Worm (Caenorhabditis elegans) whole organism, L1 larva: ENCODE data around the gene aakb-2.

Experiments used
- C16A3.4 ChIP-seq: fragments of 150-350 bp; optimal IDR thresholded peaks from 2 replicates; lab custom pipeline; 2014; ENCODE audit warnings: missing biosample characterization, missing genetic modification characterization
- C34B4.2 ChIP-seq: sonication (generic microtip); optimal IDR thresholded peaks from 2 replicates; lab custom pipeline; 2017; ENCODE audit warnings: mild to moderate bottlenecking, missing genetic modification characterization, missing compliant biosample characterization
- F16B12.6 ChIP-seq: fragments of 150-350 bp; optimal IDR thresholded peaks from 2 replicates; lab custom pipeline; 2014; ENCODE audit warnings: missing biosample characterization, missing genetic modification characterization
- aly-2 ChIP-seq: fragments of 150-350 bp; optimal IDR thresholded peaks from 2 replicates; lab custom pipeline; 2014; ENCODE audit warnings: missing biosample characterization, missing genetic modification characterization
- blmp-1 ChIP-seq: fragments of 150-350 bp; optimal IDR thresholded peaks from 2 replicates; lab custom pipeline; 2014; ENCODE audit warnings: missing biosample characterization, missing genetic modification characterization
- ceh-82 ChIP-seq, 3 experiments: fragments of 150-350 bp in 1 of 3; sonication (generic microtip) in 2 of 3; optimal IDR thresholded peaks; 2 replicates each; lab custom pipeline; 2014 to 2017; ENCODE audit warnings: missing biosample characterization in 3 of 3, missing genetic modification characterization in 3 of 3
- ceh-90 ChIP-seq: sonication (generic microtip); optimal IDR thresholded peaks from 2 replicates; lab custom pipeline; 2016; ENCODE audit warnings: missing genetic modification characterization, missing compliant biosample characterization
- ces-1 ChIP-seq: fragments of 150-350 bp; optimal IDR thresholded peaks from 2 replicates; lab custom pipeline; 2014; ENCODE audit warnings: missing biosample characterization, missing genetic modification reagents, missing genetic modification characterization
- dpl-1 ChIP-seq, 3 experiments: fragments of 150-350 bp in 2 of 3; sonication (generic microtip) in 1 of 3; optimal IDR thresholded peaks; 2 replicates each; lab custom pipeline; 2014 to 2017; ENCODE audit warnings: missing biosample characterization in 3 of 3, missing genetic modification characterization in 3 of 3, missing genetic modification reagents in 3 of 3
- efl-1 ChIP-seq, 4 experiments: fragments of 150-350 bp; optimal IDR thresholded peaks in 3 of 4; peaks in 1 of 4; 1 replicate in 1 of 4; 2 replicates in 3 of 4; lab custom pipeline; 2014; ENCODE audit warnings: missing biosample characterization in 2 of 4, missing genetic modification characterization in 2 of 4, missing genetic modification reagents in 2 of 4
- elt-2 ChIP-seq: sonication (generic microtip); optimal IDR thresholded peaks from 2 replicates; lab custom pipeline; 2016; ENCODE audit warnings: missing genetic modification characterization, mild to moderate bottlenecking, inconsistent platforms, missing compliant biosample characterization, missing genetic modification reagents
- elt-3 ChIP-seq, 6 experiments: fragments of 150-350 bp in 1 of 6; sonication (generic microtip); optimal IDR thresholded peaks; 2 replicates each; lab custom pipeline; 2017 to 2018; ENCODE audit warnings: missing biosample characterization in 6 of 6, missing genetic modification characterization in 6 of 6, inconsistent platforms in 1 of 6
- fkh-10 ChIP-seq: sonication (generic microtip); optimal IDR thresholded peaks from 2 replicates; lab custom pipeline; 2017; ENCODE audit warnings: missing biosample characterization, missing genetic modification reagents, missing genetic modification characterization
- fos-1 ChIP-seq: fragments of 150-350 bp; optimal IDR thresholded peaks from 2 replicates; lab custom pipeline; 2014; ENCODE audit warnings: missing biosample characterization, missing genetic modification characterization
- grh-1 ChIP-seq: fragments of 200-800 bp; sonication (Bioruptor generic); IDR thresholded peaks from 2 replicates; pipeline ENCODE4 v1.3.6; 2022; ENCODE audit warnings: missing genetic modification reagents, missing genetic modification characterization, missing compliant biosample characterization
- hpl-2 ChIP-seq: fragments of 150-350 bp; optimal IDR thresholded peaks from 2 replicates; lab custom pipeline; 2014; ENCODE audit warnings: missing biosample characterization, missing genetic modification reagents, missing genetic modification characterization
- jun-1 ChIP-seq: fragments of 150-350 bp; optimal IDR thresholded peaks from 2 replicates; lab custom pipeline; 2014; ENCODE audit warnings: missing biosample characterization, missing genetic modification reagents, missing genetic modification characterization
- lin-13 ChIP-seq: fragments of 150-350 bp; optimal IDR thresholded peaks from 2 replicates; lab custom pipeline; 2014; ENCODE audit warnings: missing biosample characterization, missing genetic modification reagents, missing genetic modification characterization
- lin-14 ChIP-seq: fragments of 200-800 bp; sonication (Bioruptor generic); optimal IDR thresholded peaks from 2 replicates; lab custom pipeline; 2018; ENCODE audit warnings: mild to moderate bottlenecking, missing genetic modification characterization, moderate library complexity, missing compliant biosample characterization
- lin-35 ChIP-seq, 2 experiments: fragments of 150-350 bp; optimal IDR thresholded peaks; 2 replicates each; lab custom pipeline; 2014; ENCODE audit warnings: missing biosample characterization in 2 of 2, missing genetic modification characterization in 2 of 2, missing genetic modification reagents in 2 of 2
- lin-39 ChIP-seq: fragments of 150-350 bp; optimal IDR thresholded peaks from 2 replicates; lab custom pipeline; 2014; ENCODE audit warnings: missing biosample characterization, missing genetic modification reagents, missing genetic modification characterization
- lir-3 ChIP-seq: sonication (generic microtip); optimal IDR thresholded peaks from 2 replicates; lab custom pipeline; 2016; ENCODE audit warnings: mild to moderate bottlenecking, missing genetic modification characterization, moderate library complexity, missing compliant biosample characterization; ENCODE audit not compliant: poor library complexity
- mab-9 ChIP-seq: fragments of 200-800 bp; sonication (Bioruptor generic); IDR thresholded peaks from 2 replicates; pipeline ENCODE4 v1.3.6; 2022; ENCODE audit warnings: missing genetic modification reagents, missing genetic modification characterization, missing compliant biosample characterization
- mdl-1 ChIP-seq, 2 experiments: fragments of 150-350 bp; optimal IDR thresholded peaks; 2 replicates each; lab custom pipeline; 2014 to 2017; ENCODE audit warnings: missing biosample characterization in 2 of 2, missing genetic modification characterization in 2 of 2, inconsistent platforms in 1 of 2
- mep-1 ChIP-seq: fragments of 150-350 bp; optimal IDR thresholded peaks from 2 replicates; lab custom pipeline; 2014; ENCODE audit warnings: missing biosample characterization, missing genetic modification characterization
- nhr-19 ChIP-seq: fragments of 200-800 bp; sonication (Bioruptor generic); conservative IDR thresholded peaks from 2 replicates; pipeline ENCODE4 v1.3.6; 2022; ENCODE audit warnings: missing genetic modification characterization, missing compliant biosample characterization
- nhr-20 ChIP-seq: sonication (generic microtip); optimal IDR thresholded peaks from 2 replicates; lab custom pipeline; 2016; ENCODE audit warnings: mild to moderate bottlenecking, missing genetic modification characterization, missing compliant biosample characterization
- nhr-237 ChIP-seq: fragments of 150-350 bp; optimal IDR thresholded peaks from 2 replicates; lab custom pipeline; 2014; ENCODE audit warnings: missing biosample characterization, missing genetic modification characterization
- nhr-77 ChIP-seq: fragments of 150-350 bp; optimal IDR thresholded peaks from 2 replicates; lab custom pipeline; 2014; ENCODE audit warnings: missing biosample characterization, missing genetic modification characterization
- nhr-85 ChIP-seq: sonication (generic microtip); peaks from one replicate; lab custom pipeline; 2016; ENCODE audit warnings: missing genetic modification characterization, inconsistent platforms, missing compliant biosample characterization
- nhr-90 ChIP-seq: sonication (generic microtip); optimal IDR thresholded peaks from 2 replicates; lab custom pipeline; 2016; ENCODE audit warnings: mild to moderate bottlenecking, missing genetic modification characterization, missing compliant biosample characterization; ENCODE audit not compliant: poor library complexity
- pag-3 ChIP-seq: sonication (generic microtip); optimal IDR thresholded peaks from 2 replicates; lab custom pipeline; 2017; ENCODE audit warnings: missing genetic modification characterization, mild to moderate bottlenecking, missing compliant biosample characterization, antibody characterized with exemption, borderline replicate concordance; ENCODE audit not compliant: insufficient read depth
- pax-3 ChIP-seq: fragments of 200-800 bp; sonication (Bioruptor generic); optimal IDR thresholded peaks from 2 replicates; lab custom pipeline; 2018; ENCODE audit warnings: mild to moderate bottlenecking, missing genetic modification characterization, moderate library complexity, missing compliant biosample characterization
- pqm-1 ChIP-seq: sonication (generic microtip); optimal IDR thresholded peaks from 3 replicates; lab custom pipeline; 2017; ENCODE audit warnings: missing biosample characterization, missing genetic modification characterization
- skn-1 ChIP-seq: fragments of 150-350 bp; optimal IDR thresholded peaks from 2 replicates; lab custom pipeline; 2014; ENCODE audit warnings: missing biosample characterization, missing genetic modification characterization
- snpc-4 ChIP-seq: fragments of 150-350 bp; optimal IDR thresholded peaks from 2 replicates; lab custom pipeline; 2014; ENCODE audit warnings: missing biosample characterization, missing genetic modification characterization
- snu-23 ChIP-seq: sonication (generic microtip); optimal IDR thresholded peaks from 2 replicates; lab custom pipeline; 2016; ENCODE audit warnings: missing genetic modification characterization, missing compliant biosample characterization
- sox-4 ChIP-seq: sonication (generic microtip); optimal IDR thresholded peaks from 2 replicates; lab custom pipeline; 2016; ENCODE audit warnings: missing genetic modification characterization, missing compliant biosample characterization
- sup-37 ChIP-seq: fragments of 200-800 bp; sonication (Bioruptor generic); optimal IDR thresholded peaks from 2 replicates; lab custom pipeline; 2018; ENCODE audit warnings: mild to moderate bottlenecking, missing genetic modification characterization, missing compliant biosample characterization
- swsn-7 ChIP-seq: sonication (generic microtip); optimal IDR thresholded peaks from 2 replicates; lab custom pipeline; 2016; ENCODE audit warnings: missing genetic modification characterization, missing compliant biosample characterization
- tbx-2 ChIP-seq: sonication (generic microtip); optimal IDR thresholded peaks from 2 replicates; lab custom pipeline; 2016; ENCODE audit warnings: missing genetic modification characterization, missing compliant biosample characterization
- unc-130 ChIP-seq: fragments of 150-350 bp; optimal IDR thresholded peaks from 2 replicates; lab custom pipeline; 2017; ENCODE audit warnings: missing biosample characterization, missing genetic modification characterization, inconsistent platforms
- unc-30 ChIP-seq: sonication (generic microtip); optimal IDR thresholded peaks from 2 replicates; lab custom pipeline; 2017; ENCODE audit warnings: missing biosample characterization, missing genetic modification characterization
- unc-62 ChIP-seq: fragments of 150-350 bp; optimal IDR thresholded peaks from 2 replicates; lab custom pipeline; 2014; ENCODE audit warnings: missing biosample characterization, missing genetic modification reagents, missing genetic modification characterization
- xbp-1 ChIP-seq: sonication (generic microtip); optimal IDR thresholded peaks from 2 replicates; lab custom pipeline; 2016; ENCODE audit warnings: missing genetic modification characterization, missing compliant biosample characterization
- ztf-4 ChIP-seq: fragments of 150-350 bp; optimal IDR thresholded peaks from 2 replicates; lab custom pipeline; 2014; ENCODE audit warnings: missing biosample characterization, missing genetic modification characterization

aakb-2 gene

DNA sequence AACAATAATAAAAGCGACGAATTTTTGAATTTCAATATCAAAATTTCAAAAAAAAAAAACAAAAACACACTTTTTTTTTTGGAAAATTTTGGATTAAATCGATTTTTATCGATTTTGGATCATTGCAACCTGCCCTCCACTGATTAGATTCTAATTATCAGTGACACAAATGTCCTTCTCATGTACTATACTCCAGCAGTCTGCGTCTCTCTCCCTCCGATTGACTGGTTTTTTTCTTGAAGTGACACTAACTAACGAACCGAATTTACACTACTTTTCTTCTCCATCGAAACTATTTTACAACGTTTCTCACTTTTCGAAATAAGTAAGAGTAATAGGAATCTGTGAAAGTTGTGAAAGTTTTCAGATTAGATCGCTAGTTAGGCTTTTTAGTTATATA is 3.8 kb downstream of the aakb-2 start:
- peak; percentile 21 for TF ChIP-seq lin-14 (GFP tag; lab: Kevin White, UChicago)
- peak; percentile 67 for TF ChIP-seq nhr-85 (tag; lab: Kevin White, UChicago)
- TF ChIP-seq mep-1 (tag; lab: Kevin White, UChicago), result peak; percentile 6
- no peak for TF ChIP-seq nhr-237 (tag; lab: Kevin White, UChicago)
- peak; percentile 13 for TF ChIP-seq nhr-90
- peak in 4 of 6 experiments; percentile 29 to 77 (median 54) for TF ChIP-seq elt-3 (tag; optimal IDR thresholded peaks at IDR 0.05; lab: Kevin White, UChicago)
- TF ChIP-seq F16B12.6 (tag; lab: Kevin White, UChicago), result no peak
- no peak for TF ChIP-seq aly-2 (tag; lab: Kevin White, UChicago)
- no peak for TF ChIP-seq pqm-1 (tag; lab: Kevin White, UChicago)
- TF ChIP-seq ceh-90, result no peak
- TF ChIP-seq snu-23, result peak; percentile 11
- peak; percentile 63 for TF ChIP-seq blmp-1 (tag; lab: Kevin White, UChicago)
- peak in 1 of 2 experiments; percentile 16 for TF ChIP-seq lin-35 (GFP tag; optimal IDR thresholded peaks at IDR 0.05; lab: Kevin White, UChicago)

DNA sequence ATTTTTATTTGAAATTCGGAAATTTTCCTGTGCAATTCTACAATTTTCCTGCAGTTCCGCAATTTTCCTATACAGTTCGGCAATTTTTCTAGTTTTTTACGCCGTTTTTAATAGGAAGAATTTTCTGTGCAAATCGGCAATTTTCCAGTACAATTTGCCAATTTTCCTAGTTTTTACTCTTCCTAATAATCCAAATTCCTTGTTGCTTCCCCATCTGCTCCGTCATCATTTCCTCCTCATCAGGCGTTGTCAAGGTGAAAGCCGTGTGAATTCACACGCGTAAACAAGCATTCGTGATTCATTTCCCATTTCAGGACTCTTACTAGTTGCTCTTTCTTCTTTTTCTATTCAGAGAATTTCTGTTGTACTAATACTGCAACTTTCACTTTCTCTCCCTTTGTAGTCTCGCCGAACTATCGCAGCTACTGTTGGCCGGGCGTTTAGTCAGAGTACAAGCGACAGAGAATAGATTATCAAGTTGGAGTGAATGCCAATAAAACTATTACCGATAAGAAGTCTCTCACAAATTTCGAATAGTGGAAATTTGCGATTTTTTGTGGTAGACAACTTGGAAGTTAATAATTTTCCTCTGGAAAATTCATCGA is 4.7 kb downstream of the aakb-2 start:
- peak; percentile 91 for TF ChIP-seq blmp-1 (tag; lab: Kevin White, UChicago)
- TF ChIP-seq sox-4 (tag; lab: Kevin White, UChicago), result no peak
- no peak for TF ChIP-seq unc-62 (GFP tag; lab: Kevin White, UChicago)
- TF ChIP-seq hpl-2, result no peak
- peak; percentile 60 for TF ChIP-seq nhr-85 (tag; lab: Kevin White, UChicago)

- TF ChIP-seq mep-1 (tag; lab: Kevin White, UChicago), result peak; percentile 76
- TF ChIP-seq ceh-82 (tag; optimal IDR thresholded peaks at IDR 0.05; lab: Kevin White, UChicago), result peak in 2 of 3 experiments; percentile 1 to 39
- peak; percentile 49 for TF ChIP-seq ztf-4 (tag; lab: Kevin White, UChicago)
- TF ChIP-seq C16A3.4 (tag; lab: Kevin White, UChicago), result peak; percentile 80
- TF ChIP-seq pax-3 (tag; lab: Kevin White, UChicago), result no peak
- peak; percentile 57 for TF ChIP-seq jun-1 (tag; lab: Kevin White, UChicago)
- TF ChIP-seq tbx-2 (tag; lab: Kevin White, UChicago), result peak; percentile 60
- peak; percentile 8 for TF ChIP-seq snpc-4 (tag; lab: Kevin White, UChicago)
- peak; percentile 89 for TF ChIP-seq blmp-1 (tag; lab: Kevin White, UChicago)
- peak; percentile 59 for TF ChIP-seq swsn-7
- no peak for TF ChIP-seq sup-37 (GFP tag; lab: Kevin White, UChicago)
- peak in 4 of 6 experiments; percentile 47 to 61 (median 54) for TF ChIP-seq elt-3 (tag; optimal IDR thresholded peaks at IDR 0.05; lab: Kevin White, UChicago)
- peak; percentile 67 for TF ChIP-seq unc-130 (tag; lab: Kevin White, UChicago)
- TF ChIP-seq snu-23, result peak; percentile 90
- TF ChIP-seq fos-1, result peak; percentile 83
- no peak for TF ChIP-seq mab-9 (GFP tag; lab: Robert Waterston, UW)
- TF ChIP-seq lin-13 (GFP tag; lab: Kevin White, UChicago), result peak; percentile 23
- TF ChIP-seq efl-1 (optimal IDR thresholded peaks at IDR 0.05; lab: Kevin White, UChicago), result peak; percentile 65 to 74
- TF ChIP-seq efl-1 (GFP tag; optimal IDR thresholded peaks at IDR 0.05 in 1 of 2; lab: Kevin White, UChicago), result peak; percentile 44 to 93
- TF ChIP-seq dpl-1 (GFP tag; optimal IDR thresholded peaks at IDR 0.05; lab: Kevin White, UChicago), result peak; percentile 11 to 51 (median 50)
- TF ChIP-seq lin-39 (tag; lab: Kevin White, UChicago), result no peak
- no peak for TF ChIP-seq unc-30
- TF ChIP-seq nhr-19, result peak; percentile 94
- TF ChIP-seq mdl-1 (tag; optimal IDR thresholded peaks at IDR 0.05; lab: Kevin White, UChicago), result peak in 1 of 2 experiments; percentile 60
- TF ChIP-seq nhr-20, result peak; percentile 84
- peak; percentile 68 for TF ChIP-seq skn-1 (tag; lab: Kevin White, UChicago)
- no peak for TF ChIP-seq ces-1 (GFP tag; lab: Kevin White, UChicago)
- no peak for TF ChIP-seq lir-3 (tag; lab: Kevin White, UChicago)
- TF ChIP-seq fkh-10 (GFP tag; lab: Kevin White, UChicago), result no peak
- TF ChIP-seq lin-14 (GFP tag; lab: Kevin White, UChicago), result peak; percentile 91
- TF ChIP-seq nhr-90, result peak; percentile 68
- TF ChIP-seq pag-3 (tag; lab: Kevin White, UChicago), result no peak
- peak; percentile 25 for TF ChIP-seq elt-2 (tag; lab: Kevin White, UChicago)
- peak; percentile 52 for TF ChIP-seq xbp-1 (tag; lab: Kevin White, UChicago)
- TF ChIP-seq grh-1 (GFP tag; lab: Robert Waterston, UW), result no peak
- no peak for TF ChIP-seq C34B4.2 (tag; lab: Kevin White, UChicago)
- TF ChIP-seq nhr-77, result peak; percentile 68
- TF ChIP-seq nhr-237 (tag; lab: Kevin White, UChicago), result peak; percentile 15
These were observed 6.5 kb downstream of the aakb-2 start for ce11 chrIII:11243421-11243820.
